Worm (Caenorhabditis elegans): ENCODE measurements around the gene C44C10.11.
A peak's percentile ranks its signal among the peaks of the same experiment; 100 is the strongest.

The C44C10.11 gene

ce11 chrX:11752289-11752688, 42.1 kb upstream of the C44C10.11 start:
- TF ChIP-seq mdl-1 (tag; optimal IDR thresholded peaks at IDR 0.05), result no peak
- no peak for TF ChIP-seq peb-1 (tag; optimal IDR thresholded peaks at IDR 0.05)

- TF ChIP-seq lin-11 (tag; optimal IDR thresholded peaks at IDR 0.05), result no peak
- TF ChIP-seq egl-27 (tag; optimal IDR thresholded peaks at IDR 0.05), result no peak
- no peak for TF ChIP-seq nhr-237 (tag; optimal IDR thresholded peaks at IDR 0.05)
Observed at ce11 chrX:11745821-11746485, 35.8 kb upstream of the C44C10.11 start, which contains the start of gene C40H5.2. C40H5.2 (plus strand) TSS chrX:11746076.

DNA sequence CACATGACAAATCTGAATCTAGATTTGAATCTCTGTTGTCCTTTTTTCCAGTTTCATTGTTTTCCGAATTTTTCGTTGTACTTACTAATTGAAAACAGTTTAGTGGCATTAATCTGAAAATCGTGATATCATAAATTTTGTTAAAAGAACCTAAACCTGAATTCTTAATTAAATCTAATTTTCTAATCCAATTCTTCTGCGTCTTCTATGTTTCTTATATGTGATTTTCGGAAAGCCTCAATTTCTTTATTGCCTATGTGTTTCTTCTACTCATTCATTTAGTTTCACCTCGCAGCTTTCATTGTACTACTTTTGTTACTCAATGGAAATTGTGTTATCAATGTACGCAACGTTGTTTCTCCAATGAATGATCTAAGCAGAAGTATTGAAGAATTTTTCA, 33.6 kb upstream of the C44C10.11 start:
- no peak for TF ChIP-seq sem-4 (tag; optimal IDR thresholded peaks at IDR 0.05)
- TF ChIP-seq fos-1 (tag; optimal IDR thresholded peaks at IDR 0.05), result no peak
- no peak for TF ChIP-seq ceh-82 (tag; optimal IDR thresholded peaks at IDR 0.05)
- no peak for TF ChIP-seq aly-2 (tag; optimal IDR thresholded peaks at IDR 0.05)

- TF ChIP-seq nhr-11 (tag; optimal IDR thresholded peaks at IDR 0.05), result no peak
- peak; percentile 77 for TF ChIP-seq sma-9 (GFP tag; optimal IDR thresholded peaks at IDR 0.05)
- no peak for TF ChIP-seq sma-9 (tag; optimal IDR thresholded peaks at IDR 0.05)
- TF ChIP-seq crh-2 (tag; optimal IDR thresholded peaks at IDR 0.05), result peak; percentile 45
- TF ChIP-seq nhr-237 (tag; optimal IDR thresholded peaks at IDR 0.05), result no peak
- peak; percentile 31 for TF ChIP-seq gmeb-1 (tag; optimal IDR thresholded peaks at IDR 0.05)
- no peak for TF ChIP-seq mbf-1 (tag; optimal IDR thresholded peaks at IDR 0.05)
- TF ChIP-seq fos-1 (tag; optimal IDR thresholded peaks at IDR 0.05), result peak; percentile 90
- no peak for TF ChIP-seq ama-1 (optimal IDR thresholded peaks at IDR 0.05)
- TF ChIP-seq mdl-1 (tag; optimal IDR thresholded peaks at IDR 0.05), result peak; percentile 39 to 50
- TF ChIP-seq F13H6.1 (tag; optimal IDR thresholded peaks at IDR 0.05), result peak; percentile 39
- TF ChIP-seq ZK546.5 (tag; optimal IDR thresholded peaks at IDR 0.05), result no peak
Observed at ce11 chrX:11738602-11739100, 28.5 kb upstream of the C44C10.11 start, which contains the start of gene nspa-9. nspa-9 (plus strand) TSS chrX:11739050.

DNA sequence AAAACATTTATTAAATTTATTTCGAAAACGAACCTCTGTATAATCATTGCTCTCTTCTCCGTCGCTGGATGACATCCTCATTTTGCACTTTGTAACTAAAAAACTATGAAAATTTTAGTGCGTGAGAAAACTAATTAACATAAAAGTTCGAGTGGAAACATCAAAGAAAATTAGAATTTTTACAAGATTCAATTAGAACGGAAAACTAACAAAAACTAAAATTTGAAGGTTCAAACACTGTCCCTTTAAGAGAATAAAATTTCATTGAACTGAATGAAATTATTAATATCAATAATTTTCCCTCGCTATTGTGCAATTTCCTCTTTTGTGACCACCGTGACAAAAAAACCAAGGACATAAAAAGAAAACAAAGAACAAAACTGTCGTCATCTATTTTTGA, 26.9 kb upstream of the C44C10.11 start, which contains the start of gene D1053.3:
Gene D1053.3 (minus strand): TSS at position 101 of the 400 bp plus-strand sequence.
- TF ChIP-seq ztf-1 (GFP tag; conservative IDR thresholded peaks at IDR 0.05) (no peak), gmeb-1 (tag; optimal IDR thresholded peaks at IDR 0.05) (no peak), blmp-1 (tag; optimal IDR thresholded peaks at IDR 0.05; ENCODE audit: insufficient read depth) (no peak), nhr-129 (tag; optimal IDR thresholded peaks at IDR 0.05) (no peak), snpc-4 (tag; optimal IDR thresholded peaks at IDR 0.05) (no peak), nhr-6 (tag; optimal IDR thresholded peaks at IDR 0.05) (no peak), nhr-21 (tag; optimal IDR thresholded peaks at IDR 0.05) (no peak), nhr-77 (tag; optimal IDR thresholded peaks at IDR 0.05) (no peak), sma-9 (GFP tag; optimal IDR thresholded peaks at IDR 0.05) (no peak), sma-9 (tag; optimal IDR thresholded peaks at IDR 0.05) (no peak)

ce11 chrX:11734110-11734509, 24.0 kb upstream of the C44C10.11 start:
- TF ChIP-seq lin-11 (tag; optimal IDR thresholded peaks at IDR 0.05) (no peak), fos-1 (tag; optimal IDR thresholded peaks at IDR 0.05) (peak; percentile 66), unc-62 (GFP tag; optimal IDR thresholded peaks at IDR 0.05) (no peak)

DNA sequence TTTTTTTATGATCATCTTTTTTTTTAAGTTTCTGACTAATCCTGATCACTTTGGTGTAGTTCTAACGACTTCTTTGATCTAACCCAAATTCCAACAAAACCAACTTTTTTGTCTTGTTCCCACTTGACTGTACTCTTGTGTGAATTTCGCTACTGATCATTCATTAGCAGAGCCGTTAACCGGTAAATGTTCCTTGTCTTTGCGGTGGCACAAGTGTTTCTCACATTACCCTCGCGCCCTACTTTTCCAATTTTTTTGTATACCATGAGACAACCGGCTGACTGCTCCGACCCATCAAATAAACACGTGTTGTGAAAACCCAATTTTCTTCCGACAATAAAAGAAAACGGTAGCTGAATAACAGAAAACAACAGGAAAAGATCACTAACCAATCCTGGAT, 22.6 kb upstream of the C44C10.11 start:
- TF ChIP-seq sma-9 (GFP tag; optimal IDR thresholded peaks at IDR 0.05) (no peak), sma-9 (tag; optimal IDR thresholded peaks at IDR 0.05) (no peak), nhr-77 (tag; optimal IDR thresholded peaks at IDR 0.05) (no peak), nhr-10 (tag; optimal IDR thresholded peaks at IDR 0.05) (no peak), dmd-4 (tag; optimal IDR thresholded peaks at IDR 0.05) (no peak), alr-1 (tag; optimal IDR thresholded peaks at IDR 0.05) (no peak), nhr-6 (tag; optimal IDR thresholded peaks at IDR 0.05) (no peak), ceh-82 (tag; optimal IDR thresholded peaks at IDR 0.05) (no peak), fos-1 (tag; optimal IDR thresholded peaks at IDR 0.05) (no peak), unc-55 (GFP tag; optimal IDR thresholded peaks at IDR 0.05) (no peak), unc-62 (GFP tag; optimal IDR thresholded peaks at IDR 0.05) (no peak), mbf-1 (tag; optimal IDR thresholded peaks at IDR 0.05) (no peak), sem-4 (tag; optimal IDR thresholded peaks at IDR 0.05) (no peak), ztf-1 (GFP tag; conservative IDR thresholded peaks at IDR 0.05) (no peak), elt-3 (tag; optimal IDR thresholded peaks at IDR 0.05) (no peak), elt-1 (tag; optimal IDR thresholded peaks at IDR 0.05) (no peak), zag-1 (tag; optimal IDR thresholded peaks at IDR 0.05) (no peak), unc-39 (tag; optimal IDR thresholded peaks at IDR 0.05) (no peak)
